Fruit fly (Drosophila melanogaster) whole organism, embryonic: ENCODE results near the gene da.

Source experiments
- CG10147 ChIP-seq: fragments of 200-800 bp; sonication (Bioruptor generic); optimal IDR thresholded peaks from 2 replicates; lab custom pipeline; 2019; ENCODE audit warnings: missing biosample characterization, mild to moderate bottlenecking, missing genetic modification characterization, moderate library complexity
- CG10267 ChIP-seq: fragments of 200-800 bp; sonication (Bioruptor generic); optimal IDR thresholded peaks from 2 replicates; lab custom pipeline; 2018; ENCODE audit warnings: missing biosample characterization, mild to moderate bottlenecking, missing genetic modification characterization, moderate library complexity
- CG10321 ChIP-seq: fragments of 200-800 bp; sonication (Bioruptor generic); IDR thresholded peaks from 2 replicates; pipeline ENCODE4 v1.3.6; 2022; ENCODE audit warnings: missing biosample characterization, missing genetic modification characterization
- CG10431 ChIP-seq: fragments of 200-800 bp; sonication (Bioruptor generic); optimal IDR thresholded peaks from 3 replicates; lab custom pipeline; 2018; ENCODE audit warnings: missing biosample characterization, mild to moderate bottlenecking, missing genetic modification characterization
- CG10543 ChIP-seq: fragments of 200-800 bp; sonication (Bioruptor generic); optimal IDR thresholded peaks from 3 replicates; lab custom pipeline; 2017; ENCODE audit warnings: missing biosample characterization, mild to moderate bottlenecking, missing genetic modification characterization, moderate library complexity
- CG10654 ChIP-seq: fragments of 200-800 bp; sonication (Bioruptor generic); optimal IDR thresholded peaks from 2 replicates; lab custom pipeline; 2016; ENCODE audit warnings: missing biosample characterization, missing genetic modification characterization
- CG13296 ChIP-seq: fragments of 200-800 bp; sonication (Bioruptor generic); optimal IDR thresholded peaks from 3 replicates; lab custom pipeline; 2018; ENCODE audit warnings: missing biosample characterization, mild to moderate bottlenecking, missing genetic modification characterization
- CG13894 ChIP-seq: fragments of 200-800 bp; sonication (Bioruptor generic); optimal IDR thresholded peaks from 3 replicates; lab custom pipeline; 2018; ENCODE audit warnings: missing biosample characterization, mild to moderate bottlenecking, missing genetic modification characterization, moderate library complexity
- CG15479 ChIP-seq: fragments of 200-800 bp; sonication (Bioruptor generic); optimal IDR thresholded peaks from 3 replicates; lab custom pipeline; 2019; ENCODE audit warnings: missing biosample characterization, mild to moderate bottlenecking, missing genetic modification characterization, moderate library complexity
- CG15601 ChIP-seq: fragments of 200-800 bp; sonication (Bioruptor generic); optimal IDR thresholded peaks from 3 replicates; lab custom pipeline; 2019; ENCODE audit warnings: missing biosample characterization, mild to moderate bottlenecking, missing genetic modification characterization, moderate library complexity
- CG17359 ChIP-seq: fragments of 200-800 bp; sonication (Bioruptor generic); optimal IDR thresholded peaks from 3 replicates; lab custom pipeline; 2018; ENCODE audit warnings: missing biosample characterization, mild to moderate bottlenecking, missing genetic modification characterization, moderate library complexity
- CG17361 ChIP-seq: fragments of 200-800 bp; sonication (Bioruptor generic); IDR thresholded peaks from 3 replicates; pipeline ENCODE4 v1.3.6; 2022; ENCODE audit warnings: missing biosample characterization, missing genetic modification characterization
- CG33213 ChIP-seq: fragments of 200-800 bp; sonication (Bioruptor generic); optimal IDR thresholded peaks from 3 replicates; lab custom pipeline; 2016; ENCODE audit warnings: missing biosample characterization, missing genetic modification characterization
- CG34376 ChIP-seq: fragments of 200-800 bp; sonication (Bioruptor generic); optimal IDR thresholded peaks from 2 replicates; lab custom pipeline; 2018; ENCODE audit warnings: missing biosample characterization, mild to moderate bottlenecking, missing genetic modification characterization
- CG43689 ChIP-seq: fragments of 200-800 bp; sonication (Bioruptor generic); IDR thresholded peaks from 2 replicates; pipeline ENCODE4 v1.3.6; 2022; ENCODE audit warnings: missing biosample characterization, missing genetic modification characterization
- CG4820 ChIP-seq: fragments of 200-800 bp; sonication (Bioruptor generic); optimal IDR thresholded peaks from 3 replicates; lab custom pipeline; 2016; ENCODE audit warnings: missing biosample characterization, missing genetic modification characterization
- CG7745 ChIP-seq: fragments of 200-800 bp; sonication (Bioruptor generic); optimal IDR thresholded peaks from 2 replicates; lab custom pipeline; 2018; ENCODE audit warnings: missing biosample characterization, mild to moderate bottlenecking, missing genetic modification characterization, moderate library complexity
- CG9797 ChIP-seq: fragments of 200-800 bp; sonication (Bioruptor generic); optimal IDR thresholded peaks from 3 replicates; lab custom pipeline; 2018; ENCODE audit warnings: missing biosample characterization, mild to moderate bottlenecking, missing genetic modification characterization
- CG9817 ChIP-seq: fragments of 200-800 bp; sonication (Bioruptor generic); optimal IDR thresholded peaks from 2 replicates; lab custom pipeline; 2018; ENCODE audit warnings: missing biosample characterization, mild to moderate bottlenecking, missing genetic modification characterization, moderate library complexity
- Dek ChIP-seq: fragments of 200-800 bp; sonication (Bioruptor generic); optimal IDR thresholded peaks from 3 replicates; lab custom pipeline; 2019; ENCODE audit warnings: missing biosample characterization, mild to moderate bottlenecking, missing genetic modification characterization, moderate library complexity
- Fer1 ChIP-seq: fragments of 200-800 bp; sonication (Bioruptor generic); optimal IDR thresholded peaks from 2 replicates; lab custom pipeline; 2017; ENCODE audit warnings: missing biosample characterization, mild to moderate bottlenecking, missing genetic modification characterization
- Fer2 ChIP-seq: fragments of 200-800 bp; sonication (Bioruptor generic); optimal IDR thresholded peaks from 2 replicates; lab custom pipeline; 2018; ENCODE audit warnings: missing biosample characterization, mild to moderate bottlenecking, missing genetic modification characterization, moderate library complexity
- Fer3 ChIP-seq: fragments of 200-800 bp; sonication (Bioruptor generic); optimal IDR thresholded peaks from 2 replicates; lab custom pipeline; 2018; ENCODE audit warnings: missing biosample characterization, mild to moderate bottlenecking, missing genetic modification characterization, moderate library complexity
- GATAe ChIP-seq: fragments of 200-800 bp; sonication (Bioruptor generic); conservative IDR thresholded peaks from 2 replicates; pipeline ENCODE4 v1.3.6; 2022; ENCODE audit warnings: missing biosample characterization, missing genetic modification characterization
- Hsf ChIP-seq: fragments of 200-800 bp; sonication (Bioruptor generic); optimal IDR thresholded peaks from 3 replicates; lab custom pipeline; 2016; ENCODE audit warnings: missing biosample characterization, missing genetic modification characterization
- Lhr ChIP-seq: fragments of 200-800 bp; sonication (Bioruptor generic); optimal IDR thresholded peaks from 3 replicates; lab custom pipeline; 2017; ENCODE audit warnings: mild to moderate bottlenecking, missing biosample characterization, missing genetic modification reagents, missing genetic modification characterization
- Oli ChIP-seq: fragments of 200-800 bp; sonication (Bioruptor generic); optimal IDR thresholded peaks from 2 replicates; lab custom pipeline; 2018; ENCODE audit warnings: missing biosample characterization, mild to moderate bottlenecking, missing genetic modification characterization, moderate library complexity
- Six4 ChIP-seq: fragments of 200-800 bp; sonication (Bioruptor generic); optimal IDR thresholded peaks from 2 replicates; lab custom pipeline; 2016; ENCODE audit warnings: missing biosample characterization, missing genetic modification characterization
- Spps ChIP-seq: fragments of 200-800 bp; sonication (Bioruptor generic); optimal IDR thresholded peaks from 2 replicates; lab custom pipeline; 2018; ENCODE audit warnings: missing biosample characterization, mild to moderate bottlenecking, missing genetic modification characterization
- Xbp1 ChIP-seq: fragments of 200-800 bp; sonication (Bioruptor generic); optimal IDR thresholded peaks from 3 replicates; lab custom pipeline; 2016; ENCODE audit warnings: missing biosample characterization, mild to moderate bottlenecking, missing genetic modification characterization
- al ChIP-seq: fragments of 200-800 bp; sonication (Bioruptor generic); IDR thresholded peaks from 2 replicates; pipeline ENCODE4 v1.3.6; 2022; ENCODE audit warnings: missing biosample characterization, missing genetic modification characterization
- btn ChIP-seq: fragments of 200-800 bp; sonication (Bioruptor generic); optimal IDR thresholded peaks from 2 replicates; lab custom pipeline; 2016; ENCODE audit warnings: missing biosample characterization, missing genetic modification characterization
- crol ChIP-seq: fragments of 200-800 bp; sonication (Bioruptor generic); IDR thresholded peaks from 2 replicates; pipeline ENCODE4 v1.3.6; 2022; ENCODE audit warnings: missing biosample characterization, missing genetic modification characterization
- crp ChIP-seq, 2 experiments: fragments of 200-800 bp; sonication (Bioruptor generic); optimal IDR thresholded peaks; 2 replicates in 1 of 2; 3 replicates in 1 of 2; lab custom pipeline; 2017; ENCODE audit warnings: missing biosample characterization in 2 of 2, missing genetic modification characterization in 2 of 2, mild to moderate bottlenecking in 1 of 2, moderate library complexity in 1 of 2
- eve ChIP-seq, 2 experiments: fragments of >200 bp; optimal IDR thresholded peaks; 2 replicates each; lab custom pipeline; 2017; ENCODE audit warnings: missing biosample characterization in 2 of 2, missing genetic modification characterization in 2 of 2
- hth ChIP-seq: fragments of >200 bp; optimal IDR thresholded peaks from 2 replicates; lab custom pipeline; 2017; ENCODE audit warnings: inconsistent platforms
- lilli ChIP-seq: fragments of 200-800 bp; sonication (Bioruptor generic); optimal IDR thresholded peaks from 3 replicates; lab custom pipeline; 2016; ENCODE audit warnings: missing biosample characterization, missing genetic modification characterization
- pzg ChIP-seq: fragments of 200-800 bp; sonication (Bioruptor generic); optimal IDR thresholded peaks from 3 replicates; lab custom pipeline; 2018; ENCODE audit warnings: missing biosample characterization, mild to moderate bottlenecking, missing genetic modification characterization, moderate library complexity
- row ChIP-seq: fragments of 200-800 bp; sonication (Bioruptor generic); IDR thresholded peaks from 3 replicates; pipeline ENCODE4 v1.3.6; 2022; ENCODE audit warnings: missing biosample characterization, missing genetic modification characterization
- so ChIP-seq: fragments of 200-800 bp; sonication (Bioruptor generic); IDR thresholded peaks from 3 replicates; pipeline ENCODE4 v1.3.6; 2022; ENCODE audit warnings: missing biosample characterization, missing genetic modification characterization
- sug ChIP-seq: fragments of 200-800 bp; optimal IDR thresholded peaks from 2 replicates; lab custom pipeline; 2019; ENCODE audit warnings: missing biosample characterization, mild to moderate bottlenecking, missing genetic modification characterization, moderate library complexity
- tin ChIP-seq: fragments of 200-800 bp; sonication (Bioruptor generic); optimal IDR thresholded peaks from 3 replicates; lab custom pipeline; 2016; ENCODE audit warnings: missing biosample characterization, missing genetic modification characterization
- tll ChIP-seq, 2 experiments: fragments of 200-800 bp in 1 of 2; fragments of >200 bp in 1 of 2; sonication (Bioruptor generic) in 1 of 2; optimal IDR thresholded peaks; 2 replicates each; lab custom pipeline; 2017 to 2019; ENCODE audit warnings: missing biosample characterization in 2 of 2, missing genetic modification characterization in 2 of 2, mild to moderate bottlenecking in 1 of 2, moderate library complexity in 1 of 2
- trh ChIP-seq: fragments of 200-800 bp; sonication (Bioruptor generic); optimal IDR thresholded peaks from 2 replicates; lab custom pipeline; 2016; ENCODE audit warnings: missing biosample characterization, missing genetic modification characterization
- twi ChIP-seq: fragments of 200-800 bp; optimal IDR thresholded peaks from 2 replicates; lab custom pipeline; 2019; ENCODE audit warnings: missing biosample characterization, mild to moderate bottlenecking, missing genetic modification characterization, moderate library complexity
- tx ChIP-seq: fragments of 200-800 bp; sonication (Bioruptor generic); optimal IDR thresholded peaks from 2 replicates; lab custom pipeline; 2016; ENCODE audit warnings: missing biosample characterization, missing genetic modification characterization
- usp ChIP-seq: fragments of >200 bp; optimal IDR thresholded peaks from 2 replicates; lab custom pipeline; 2017; ENCODE audit warnings: missing biosample characterization, missing genetic modification characterization
- vnd ChIP-seq: fragments of 200-800 bp; sonication (Bioruptor generic); IDR thresholded peaks from 3 replicates; pipeline ENCODE4 v1.3.6; 2022; ENCODE audit warnings: missing biosample characterization, missing genetic modification characterization; ENCODE audit not compliant: partially characterized antibody
- z ChIP-seq: fragments of 200-800 bp; sonication (Bioruptor generic); IDR thresholded peaks from 3 replicates; pipeline ENCODE4 v1.3.6; 2022; ENCODE audit warnings: missing biosample characterization, missing genetic modification characterization
- zfh1 ChIP-seq: fragments of 200-800 bp; sonication (Bioruptor generic); IDR thresholded peaks from 3 replicates; pipeline ENCODE4 v1.3.6; 2022; ENCODE audit warnings: missing biosample characterization, missing genetic modification characterization

da gene

dm6 chr2L:10381890-10382450, 5.9 kb upstream of the da start, which contains the start of gene CG5096 (continued):
- TF ChIP-seq hth (lab: Kevin White, UChicago) (no peak), CG15479 (GFP tag; lab: Kevin White, UChicago) (no peak), vnd (GFP tag; lab: Robert Waterston, UW) (no peak), CG9817 (tag; lab: Kevin White, UChicago) (peak; percentile 85), Lhr (GFP tag; lab: Kevin White, UChicago) (no peak), CG10431 (GFP tag; lab: Kevin White, UChicago) (no peak), eve (GFP tag; optimal IDR thresholded peaks at IDR 0.05; lab: Kevin White, UChicago) (peak in 1 of 2 experiments; percentile 78), crp (GFP tag; optimal IDR thresholded peaks at IDR 0.05; lab: Kevin White, UChicago) (peak in 1 of 2 experiments; percentile 37), crol (no peak), Spps (tag; lab: Kevin White, UChicago) (peak; percentile 67), CG4820 (peak; percentile 67), CG10654 (GFP tag; lab: Kevin White, UChicago) (peak; percentile 67), Fer2 (tag; lab: Kevin White, UChicago) (peak; percentile 84), al (GFP tag; lab: Robert Waterston, UW) (peak; percentile 78), zfh1 (peak; percentile 87), CG7745 (tag; lab: Kevin White, UChicago) (no peak), CG34376 (GFP tag; lab: Kevin White, UChicago) (peak; percentile 83), CG33213 (GFP tag; lab: Kevin White, UChicago) (peak; percentile 45), CG9797 (GFP tag; lab: Kevin White, UChicago) (no peak), Xbp1 (GFP tag; lab: Kevin White, UChicago) (peak; percentile 78), CG43689 (GFP tag; lab: Robert Waterston, UW) (no peak), Oli (tag; lab: Kevin White, UChicago) (peak; percentile 86), row (GFP tag; lab: Robert Waterston, UW) (peak; percentile 96), tin (GFP tag; lab: Kevin White, UChicago) (peak; percentile 67), pzg (GFP tag; lab: Kevin White, UChicago) (peak; percentile 10), CG10543 (GFP tag; lab: Kevin White, UChicago) (peak; percentile 49), Six4 (GFP tag; lab: Kevin White, UChicago) (peak; percentile 68), sug (tag; lab: Kevin White, UChicago) (peak; percentile 89), CG17361 (GFP tag; lab: Robert Waterston, UW) (peak; percentile 84; the same call in 2 of the 3 replicates), tll (GFP tag; optimal IDR thresholded peaks at IDR 0.05; lab: Kevin White, UChicago) (no peak), CG10321 (GFP tag; lab: Robert Waterston, UW) (peak; percentile 59; the same call in 1 of the 2 replicates), btn (GFP tag; lab: Kevin White, UChicago) (peak; percentile 41), z (no peak), CG13894 (peak; percentile 96), GATAe (peak; percentile 100), CG10267 (tag; lab: Kevin White, UChicago) (peak; percentile 80), CG13296 (peak; percentile 94), so (peak; percentile 93), CG15601 (tag; lab: Kevin White, UChicago) (peak; percentile 83), trh (GFP tag; lab: Kevin White, UChicago) (peak; percentile 51), Fer3 (tag; lab: Kevin White, UChicago) (peak; percentile 96), usp (GFP tag; lab: Kevin White, UChicago) (no peak), Fer1 (GFP tag; lab: Kevin White, UChicago) (peak; percentile 95), Hsf (GFP tag; lab: Kevin White, UChicago) (peak; percentile 79), tx (GFP tag; lab: Kevin White, UChicago) (peak; percentile 65), CG17359 (tag; lab: Kevin White, UChicago) (peak; percentile 94), twi (peak; percentile 73), lilli (GFP tag; lab: Kevin White, UChicago) (peak; percentile 93), CG10147 (GFP tag; lab: Kevin White, UChicago) (peak; percentile 85), Dek (tag; lab: Kevin White, UChicago) (peak; percentile 94)
